Fruit fly (Drosophila melanogaster) whole organism, prepupa: ENCODE results near the gene Cyt-c1L.

Experiments used
- Blimp-1 ChIP-seq: fragments of 200-800 bp; sonication (Bioruptor generic); optimal IDR thresholded peaks from 3 replicates; lab custom pipeline; 2017; ENCODE audit warnings: missing biosample characterization, missing genetic modification characterization, mild to moderate bottlenecking, moderate library complexity, missing genetic modification reagents
- CG10631 ChIP-seq: fragments of 200-800 bp; sonication (Bioruptor generic); optimal IDR thresholded peaks from 2 replicates; lab custom pipeline; 2016; ENCODE audit warnings: missing biosample characterization, missing genetic modification characterization
- CG11294 ChIP-seq: fragments of 200-800 bp; sonication (Bioruptor generic); IDR thresholded peaks from 2 replicates; pipeline ENCODE4 v1.3.6; 2022; ENCODE audit warnings: missing biosample characterization, missing genetic modification characterization
- CG11762 ChIP-seq: fragments of 200-800 bp; sonication (Bioruptor generic); optimal IDR thresholded peaks from 3 replicates; lab custom pipeline; 2016; ENCODE audit warnings: missing biosample characterization, missing genetic modification characterization; ENCODE audit not compliant: insufficient read depth
- CG11902 ChIP-seq: fragments of 200-800 bp; sonication (Bioruptor generic); optimal IDR thresholded peaks from 3 replicates; lab custom pipeline; 2016; ENCODE audit warnings: missing biosample characterization, missing genetic modification characterization
- CG15336 ChIP-seq: fragments of 200-800 bp; sonication (Bioruptor generic); IDR thresholded peaks from 2 replicates; pipeline ENCODE4 v1.3.6; 2022; ENCODE audit warnings: missing biosample characterization, missing genetic modification characterization
- CG1621 ChIP-seq: fragments of 200-800 bp; sonication (Bioruptor generic); optimal IDR thresholded peaks from 3 replicates; lab custom pipeline; 2018; ENCODE audit warnings: missing biosample characterization, mild to moderate bottlenecking, missing genetic modification characterization
- CG3032 ChIP-seq: fragments of 200-800 bp; optimal IDR thresholded peaks from 2 replicates; lab custom pipeline; 2019; ENCODE audit warnings: missing biosample characterization, mild to moderate bottlenecking, missing genetic modification characterization, moderate library complexity
- CG31627 ChIP-seq: fragments of 200-800 bp; sonication (Bioruptor generic); optimal IDR thresholded peaks from 3 replicates; lab custom pipeline; 2016; ENCODE audit warnings: missing biosample characterization, missing genetic modification characterization
- CG32006 ChIP-seq: fragments of 200-800 bp; sonication (Bioruptor generic); optimal IDR thresholded peaks from 3 replicates; lab custom pipeline; 2017; ENCODE audit warnings: missing biosample characterization, mild to moderate bottlenecking, missing genetic modification characterization
- CG3919 ChIP-seq: fragments of 200-800 bp; sonication (Bioruptor generic); optimal IDR thresholded peaks from 3 replicates; lab custom pipeline; 2016; ENCODE audit warnings: missing biosample characterization, missing genetic modification characterization
- CG4318 ChIP-seq: fragments of 200-800 bp; sonication (Bioruptor generic); optimal IDR thresholded peaks from 3 replicates; lab custom pipeline; 2017; ENCODE audit warnings: missing biosample characterization, mild to moderate bottlenecking, missing genetic modification characterization
- CG6163 ChIP-seq: fragments of 200-800 bp; sonication (Bioruptor generic); IDR thresholded peaks from 3 replicates; pipeline ENCODE4 v1.3.6; 2022; ENCODE audit warnings: missing biosample characterization, missing genetic modification characterization
- CG6808 ChIP-seq: fragments of 200-800 bp; sonication (Bioruptor generic); optimal IDR thresholded peaks from 3 replicates; lab custom pipeline; 2017; ENCODE audit warnings: missing biosample characterization, missing genetic modification characterization, mild to moderate bottlenecking, moderate library complexity, missing genetic modification reagents
- CG7368 ChIP-seq: fragments of 200-800 bp; sonication (Bioruptor generic); optimal IDR thresholded peaks from 3 replicates; lab custom pipeline; 2016; ENCODE audit warnings: missing biosample characterization, missing genetic modification characterization
- CG8319 ChIP-seq: fragments of 200-800 bp; sonication (Bioruptor generic); optimal IDR thresholded peaks from 3 replicates; lab custom pipeline; 2016; ENCODE audit warnings: missing biosample characterization, missing genetic modification characterization
- CG8632 ChIP-seq: fragments of 200-800 bp; sonication (Bioruptor generic); optimal IDR thresholded peaks from 3 replicates; lab custom pipeline; 2016; ENCODE audit warnings: missing biosample characterization, missing genetic modification characterization
- CG9139 ChIP-seq: fragments of 200-800 bp; sonication (Bioruptor generic); optimal IDR thresholded peaks from 3 replicates; lab custom pipeline; 2017; ENCODE audit warnings: missing biosample characterization, mild to moderate bottlenecking, missing genetic modification characterization
- Eip75B ChIP-seq: fragments of 200-800 bp; sonication (Bioruptor generic); optimal IDR thresholded peaks from 3 replicates; lab custom pipeline; 2016; ENCODE audit warnings: missing biosample characterization, missing genetic modification characterization
- Eip93F ChIP-seq: fragments of 200-800 bp; sonication (Bioruptor generic); optimal IDR thresholded peaks from 2 replicates; lab custom pipeline; 2016; ENCODE audit warnings: missing biosample characterization, mild to moderate bottlenecking, missing genetic modification characterization
- Ets21C ChIP-seq: fragments of 200-800 bp; sonication (Bioruptor generic); optimal IDR thresholded peaks from 3 replicates; lab custom pipeline; 2016; ENCODE audit warnings: missing biosample characterization, missing genetic modification characterization
- Ets96B ChIP-seq: fragments of 200-800 bp; optimal IDR thresholded peaks from 2 replicates; lab custom pipeline; 2019; ENCODE audit warnings: missing biosample characterization, mild to moderate bottlenecking, missing genetic modification characterization, moderate library complexity
- Gug ChIP-seq: fragments of 200-800 bp; sonication (Bioruptor generic); IDR thresholded peaks from 2 replicates; pipeline ENCODE4 v1.3.6; 2022; ENCODE audit warnings: missing biosample characterization, missing genetic modification characterization
- Hr38 ChIP-seq: sonication (Bioruptor generic); optimal IDR thresholded peaks from 2 replicates; lab custom pipeline; 2016; ENCODE audit warnings: missing biosample characterization, missing genetic modification characterization
- Hr39 ChIP-seq: fragments of 200-800 bp; sonication (Bioruptor generic); optimal IDR thresholded peaks from 2 replicates; lab custom pipeline; 2016; ENCODE audit warnings: missing biosample characterization, missing genetic modification characterization
- Hr4 ChIP-seq: fragments of 200-800 bp; sonication (Bioruptor generic); optimal IDR thresholded peaks from 3 replicates; lab custom pipeline; 2016; ENCODE audit warnings: missing biosample characterization, missing genetic modification characterization
- Met ChIP-seq: fragments of 200-800 bp; sonication (Bioruptor generic); optimal IDR thresholded peaks from 3 replicates; lab custom pipeline; 2016; ENCODE audit warnings: missing biosample characterization, missing genetic modification characterization
- OdsH ChIP-seq: fragments of 200-800 bp; sonication (Bioruptor generic); optimal IDR thresholded peaks from 3 replicates; lab custom pipeline; 2016; ENCODE audit warnings: missing biosample characterization, missing genetic modification characterization
- Smox ChIP-seq: fragments of 200-800 bp; sonication (Bioruptor generic); optimal IDR thresholded peaks from 3 replicates; lab custom pipeline; 2016; ENCODE audit warnings: missing biosample characterization, missing genetic modification characterization
- Sox102F ChIP-seq: fragments of 200-800 bp; sonication (Bioruptor generic); optimal IDR thresholded peaks from 2 replicates; lab custom pipeline; 2016; ENCODE audit warnings: missing biosample characterization, mild to moderate bottlenecking, missing genetic modification characterization
- Sox14 ChIP-seq: fragments of 200-800 bp; sonication (Bioruptor generic); optimal IDR thresholded peaks from 3 replicates; lab custom pipeline; 2016; ENCODE audit warnings: missing biosample characterization, missing genetic modification characterization
- Sox15 ChIP-seq: fragments of 200-800 bp; sonication (Bioruptor generic); optimal IDR thresholded peaks from 3 replicates; lab custom pipeline; 2016; ENCODE audit warnings: missing biosample characterization, missing genetic modification characterization
- achi ChIP-seq: fragments of 200-800 bp; sonication (Bioruptor generic); optimal IDR thresholded peaks from 3 replicates; lab custom pipeline; 2016; ENCODE audit warnings: missing biosample characterization, missing genetic modification characterization
- acj6 ChIP-seq: fragments of 200-800 bp; sonication (Bioruptor generic); optimal IDR thresholded peaks from 3 replicates; lab custom pipeline; 2016; ENCODE audit warnings: missing biosample characterization, missing genetic modification characterization
- cyc ChIP-seq: fragments of 200-800 bp; sonication (Bioruptor generic); optimal IDR thresholded peaks from 3 replicates; lab custom pipeline; 2016; ENCODE audit warnings: missing biosample characterization, missing genetic modification characterization
- dac ChIP-seq: fragments of 200-800 bp; sonication (Bioruptor generic); optimal IDR thresholded peaks from 2 replicates; lab custom pipeline; 2017; ENCODE audit warnings: missing biosample characterization, mild to moderate bottlenecking, missing genetic modification characterization
- dsx ChIP-seq: fragments of 200-800 bp; optimal IDR thresholded peaks from 3 replicates; lab custom pipeline; 2019; ENCODE audit warnings: missing biosample characterization, mild to moderate bottlenecking, missing genetic modification characterization, moderate library complexity; ENCODE audit not compliant: poor library complexity, severe bottlenecking
- esn ChIP-seq: fragments of 200-800 bp; sonication (Bioruptor generic); optimal IDR thresholded peaks from 2 replicates; lab custom pipeline; 2016; ENCODE audit warnings: missing biosample characterization, mild to moderate bottlenecking, missing genetic modification characterization, moderate library complexity
- fd59A ChIP-seq: fragments of 200-800 bp; sonication (Bioruptor generic); optimal IDR thresholded peaks from 2 replicates; lab custom pipeline; 2017; ENCODE audit warnings: missing biosample characterization, mild to moderate bottlenecking, missing genetic modification characterization, missing genetic modification reagents
- fd85E ChIP-seq: fragments of 200-800 bp; sonication (Bioruptor generic); optimal IDR thresholded peaks from 3 replicates; lab custom pipeline; 2016; ENCODE audit warnings: missing biosample characterization, missing genetic modification characterization
- fkh ChIP-seq: fragments of 200-800 bp; sonication (Bioruptor generic); optimal IDR thresholded peaks from 3 replicates; lab custom pipeline; 2017; ENCODE audit warnings: missing biosample characterization, mild to moderate bottlenecking, missing genetic modification characterization, moderate library complexity
- net ChIP-seq: fragments of 200-800 bp; sonication (Bioruptor generic); optimal IDR thresholded peaks from 3 replicates; lab custom pipeline; 2016; ENCODE audit warnings: missing biosample characterization, missing genetic modification characterization
- pdm3 ChIP-seq: fragments of 200-800 bp; sonication (Bioruptor generic); optimal IDR thresholded peaks from 3 replicates; lab custom pipeline; 2016; ENCODE audit warnings: missing biosample characterization, missing genetic modification characterization
- spab ChIP-seq: fragments of 200-800 bp; sonication (Bioruptor generic); optimal IDR thresholded peaks from 2 replicates; lab custom pipeline; 2017; ENCODE audit warnings: missing biosample characterization, mild to moderate bottlenecking, missing genetic modification characterization, missing genetic modification reagents
- ss ChIP-seq, 2 experiments: fragments of 200-800 bp; sonication (Bioruptor generic); optimal IDR thresholded peaks; 2 replicates in 1 of 2; 3 replicates in 1 of 2; lab custom pipeline; 2017 to 2018; ENCODE audit warnings: mild to moderate bottlenecking in 2 of 2, missing biosample characterization in 2 of 2, missing genetic modification characterization in 2 of 2, moderate library complexity in 1 of 2
- svp ChIP-seq: fragments of 200-800 bp; sonication (Bioruptor generic); peaks from one replicate; lab custom pipeline; 2016; ENCODE audit warnings: missing biosample characterization, missing genetic modification characterization
- topi ChIP-seq: fragments of 200-800 bp; sonication (Bioruptor generic); optimal IDR thresholded peaks from 3 replicates; lab custom pipeline; 2016; ENCODE audit warnings: missing biosample characterization, missing genetic modification characterization
- vri ChIP-seq: fragments of 200-800 bp; sonication (Bioruptor generic); optimal IDR thresholded peaks from 3 replicates; lab custom pipeline; 2016; ENCODE audit warnings: missing biosample characterization, mild to moderate bottlenecking, missing genetic modification characterization

Cyt-c1L gene

DNA sequence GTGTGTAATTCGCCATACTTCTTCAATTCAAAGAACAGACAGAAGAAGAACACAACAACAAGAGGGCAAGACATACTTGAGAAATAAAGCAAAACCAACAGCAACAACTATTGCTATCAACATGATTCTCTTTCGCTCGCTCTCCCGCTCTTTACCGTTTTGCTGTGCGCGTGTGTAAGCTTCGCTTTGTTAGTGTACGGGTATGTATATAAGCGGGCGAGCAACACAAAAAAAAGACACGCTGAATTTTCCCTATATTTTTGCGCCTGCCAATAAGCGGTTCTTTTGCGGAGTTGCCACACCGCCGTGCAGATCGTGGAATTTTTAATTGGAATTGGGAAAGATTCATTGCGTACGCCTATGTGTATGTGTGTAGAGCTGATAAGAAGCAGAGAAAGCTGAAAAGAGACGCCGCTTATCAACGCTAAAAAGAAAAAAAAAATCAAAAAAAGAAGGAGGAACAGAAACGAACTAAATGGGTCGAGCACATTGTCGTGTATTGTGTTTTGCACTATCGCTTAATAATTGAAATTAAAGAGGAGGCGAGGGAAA, 11.1 kb upstream of the Cyt-c1L start (continued):
- peak; percentile 69 for TF ChIP-seq CG6808
- TF ChIP-seq CG9139, result peak; percentile 79
- TF ChIP-seq Sox15, result no peak
- peak; percentile 9 for TF ChIP-seq net (GFP tag; lab: Kevin White, UChicago)
- no peak for TF ChIP-seq Gug
- TF ChIP-seq Hr4 (GFP tag; lab: Kevin White, UChicago), result peak; percentile 29
- TF ChIP-seq pdm3, result peak; percentile 23
- TF ChIP-seq CG11902, result no peak
- TF ChIP-seq dsx, result peak; percentile 65
- TF ChIP-seq cyc (GFP tag; lab: Kevin White, UChicago), result no peak
- peak; percentile 9 for TF ChIP-seq CG7368 (GFP tag; lab: Kevin White, UChicago)
- TF ChIP-seq CG31627 (GFP tag; lab: Kevin White, UChicago), result no peak
- TF ChIP-seq fkh (GFP tag; lab: Kevin White, UChicago), result no peak
- no peak for TF ChIP-seq OdsH (GFP tag; lab: Kevin White, UChicago)
- no peak for TF ChIP-seq Blimp-1 (GFP tag; lab: Kevin White, UChicago)
- peak; percentile 33 for TF ChIP-seq achi
- peak; percentile 33 for TF ChIP-seq Met (GFP tag; lab: Kevin White, UChicago)
- TF ChIP-seq CG4318 (GFP tag; lab: Kevin White, UChicago), result no peak
- TF ChIP-seq CG1621 (tag; lab: Kevin White, UChicago), result peak; percentile 66
- TF ChIP-seq acj6 (GFP tag; lab: Kevin White, UChicago), result peak; percentile 15
- peak; percentile 26 for TF ChIP-seq CG3919 (GFP tag; lab: Kevin White, UChicago)
- no peak for TF ChIP-seq CG8319 (GFP tag; lab: Kevin White, UChicago)
- TF ChIP-seq Ets96B (tag; lab: Kevin White, UChicago), result peak; percentile 70
- no peak for TF ChIP-seq dac (GFP tag; lab: Kevin White, UChicago)
- TF ChIP-seq topi (GFP tag; lab: Kevin White, UChicago), result peak; percentile 25
- peak; percentile 46 to 83 for TF ChIP-seq ss (GFP tag; optimal IDR thresholded peaks at IDR 0.05; lab: Kevin White, UChicago)
- no peak for TF ChIP-seq Hr39
- no peak for TF ChIP-seq fd85E

DNA sequence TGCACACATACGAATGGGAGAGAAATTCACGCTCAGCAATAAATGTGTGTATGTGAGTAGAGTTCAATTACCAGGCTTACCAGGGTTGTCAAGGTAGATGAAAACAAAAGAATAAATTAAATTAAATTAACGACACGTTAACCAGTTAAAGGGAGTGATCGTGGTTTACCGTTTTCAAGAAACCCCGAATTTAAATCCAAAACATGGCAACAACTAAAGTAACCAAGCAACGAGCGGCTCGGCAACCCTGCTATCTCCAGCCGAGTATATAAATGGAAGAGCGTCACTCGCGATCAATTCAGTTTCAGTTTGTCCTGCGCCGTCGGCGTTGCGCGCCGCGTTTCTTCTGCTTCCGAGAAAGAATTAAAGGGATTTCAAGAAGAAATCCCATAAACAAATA, 10.3 kb upstream of the Cyt-c1L start:
- peak; percentile 99 for TF ChIP-seq dac (GFP tag; lab: Kevin White, UChicago)
- peak; percentile 100 for TF ChIP-seq CG3919 (GFP tag; lab: Kevin White, UChicago)
- TF ChIP-seq Sox102F (GFP tag; lab: Kevin White, UChicago), result peak; percentile 100
- peak; percentile 100 for TF ChIP-seq CG32006 (GFP tag; lab: Kevin White, UChicago)
- peak; percentile 100 for TF ChIP-seq CG10631
- peak; percentile 99 for TF ChIP-seq CG11762 (GFP tag; lab: Kevin White, UChicago)
- TF ChIP-seq Met (GFP tag; lab: Kevin White, UChicago), result peak; percentile 100
- TF ChIP-seq svp (GFP tag; lab: Kevin White, UChicago), result peak; percentile 100
- peak; percentile 100 for TF ChIP-seq CG8632
- TF ChIP-seq CG4318 (GFP tag; lab: Kevin White, UChicago), result peak; percentile 99
- peak; percentile 100 for TF ChIP-seq esn (GFP tag; lab: Kevin White, UChicago)
- TF ChIP-seq CG9139, result peak; percentile 99
- peak; percentile 94 for TF ChIP-seq Hr38 (GFP tag; lab: Kevin White, UChicago)
- peak; percentile 100 for TF ChIP-seq CG6163 (GFP tag; lab: Robert Waterston, UW)
- TF ChIP-seq Ets21C (GFP tag; lab: Kevin White, UChicago), result peak; percentile 99
- TF ChIP-seq CG1621 (tag; lab: Kevin White, UChicago), result peak; percentile 100
- peak; percentile 100 for TF ChIP-seq CG31627 (GFP tag; lab: Kevin White, UChicago)
- TF ChIP-seq Smox (GFP tag; lab: Kevin White, UChicago), result peak; percentile 100
- peak; percentile 100 for TF ChIP-seq OdsH (GFP tag; lab: Kevin White, UChicago)
- peak; percentile 100 for TF ChIP-seq spab (GFP tag; lab: Kevin White, UChicago)
- peak; percentile 100 for TF ChIP-seq CG3032 (tag; lab: Kevin White, UChicago)
- peak; percentile 100 for TF ChIP-seq acj6 (GFP tag; lab: Kevin White, UChicago)
- peak; percentile 100 for TF ChIP-seq Eip75B (GFP tag; lab: Kevin White, UChicago)
- peak; percentile 100 for TF ChIP-seq net (GFP tag; lab: Kevin White, UChicago)
- peak; percentile 99 for TF ChIP-seq Sox15
- peak; percentile 99 for TF ChIP-seq Hr39
- TF ChIP-seq CG11294 (GFP tag; lab: Robert Waterston, UW), result peak; percentile 99
- TF ChIP-seq fkh (GFP tag; lab: Kevin White, UChicago), result peak; percentile 97
- TF ChIP-seq CG15336 (GFP tag; lab: Robert Waterston, UW), result peak; percentile 100
- peak; percentile 100 for TF ChIP-seq Hr4 (GFP tag; lab: Kevin White, UChicago)
- peak; percentile 100 for TF ChIP-seq Ets96B (tag; lab: Kevin White, UChicago)
- peak; percentile 100 for TF ChIP-seq Gug
- peak; percentile 100 for TF ChIP-seq fd59A (GFP tag; lab: Kevin White, UChicago)
- TF ChIP-seq vri (GFP tag; lab: Kevin White, UChicago), result peak; percentile 100
- TF ChIP-seq Sox14 (GFP tag; lab: Kevin White, UChicago), result peak; percentile 100
- TF ChIP-seq Eip93F, result peak; percentile 99
